Fruit fly (Drosophila melanogaster) whole organism, wandering third instar larva: ENCODE measurements around the gene hb.

Source experiments
- Abd-B ChIP-seq: fragments of >200 bp; optimal IDR thresholded peaks from 2 replicates; lab custom pipeline; 2017; ENCODE audit warnings: missing biosample characterization, missing genetic modification characterization
- Dfd ChIP-seq: fragments of >200 bp; optimal IDR thresholded peaks from 2 replicates; lab custom pipeline; 2017; ENCODE audit warnings: missing biosample characterization, missing genetic modification characterization
- Hr78 ChIP-seq: fragments of >200 bp; optimal IDR thresholded peaks from 2 replicates; lab custom pipeline; 2017; ENCODE audit warnings: missing biosample characterization, missing genetic modification characterization
- Jra ChIP-seq: sonication (Bioruptor generic); optimal IDR thresholded peaks from 2 replicates; lab custom pipeline; 2016; ENCODE audit warnings: missing biosample characterization, missing genetic modification characterization
- Rel ChIP-seq, 2 experiments: fragments of 200-800 bp; sonication (Bioruptor generic) in 1 of 2; optimal IDR thresholded peaks; 2 replicates in 1 of 2; 3 replicates in 1 of 2; lab custom pipeline; 2016 to 2019; ENCODE audit warnings: mild to moderate bottlenecking in 2 of 2, missing biosample characterization in 2 of 2, missing genetic modification characterization in 2 of 2, moderate library complexity in 1 of 2
- Vsx2 ChIP-seq: fragments of 200-300, 225-300 bp; sonication (Bioruptor generic); optimal IDR thresholded peaks from 2 replicates; lab custom pipeline; 2018; ENCODE audit warnings: missing biosample characterization, missing genetic modification characterization; ENCODE audit not compliant: partially characterized antibody
- br ChIP-seq: fragments of 200-800 bp; sonication (Bioruptor generic); optimal IDR thresholded peaks from 2 replicates; lab custom pipeline; 2016; ENCODE audit warnings: missing biosample characterization, missing genetic modification characterization
- dmrt93B ChIP-seq: fragments of 200-800 bp; sonication (Bioruptor generic); optimal IDR thresholded peaks from 2 replicates; lab custom pipeline; 2018; ENCODE audit warnings: missing biosample characterization, mild to moderate bottlenecking, missing genetic modification characterization
- h ChIP-seq: fragments of 200-800 bp; sonication (Bioruptor generic); optimal IDR thresholded peaks from 3 replicates; lab custom pipeline; 2016; ENCODE audit warnings: missing biosample characterization, mild to moderate bottlenecking, missing genetic modification characterization
- psq ChIP-seq: fragments of 200-800 bp; sonication (Bioruptor generic); optimal IDR thresholded peaks from 3 replicates; lab custom pipeline; 2017; ENCODE audit warnings: missing biosample characterization, mild to moderate bottlenecking, missing genetic modification characterization, moderate library complexity

dm6 chr3R:8716551-8716879 lies 18.9 kb upstream of the hb start:
- no peak for TF ChIP-seq h (GFP tag; lab: Kevin White, UChicago)
- TF ChIP-seq Jra (GFP tag; lab: Kevin White, UChicago), result no peak
- no peak for TF ChIP-seq Hr78 (GFP tag; lab: Kevin White, UChicago)
- TF ChIP-seq Abd-B (GFP tag; lab: Kevin White, UChicago), result no peak
- TF ChIP-seq psq (GFP tag; lab: Kevin White, UChicago), result no peak
- no peak for TF ChIP-seq br (GFP tag; lab: Kevin White, UChicago)
- no peak for TF ChIP-seq dmrt93B (GFP tag; lab: Kevin White, UChicago)
- TF ChIP-seq Vsx2 (GFP tag; lab: Kevin White, UChicago), result no peak
- no peak for TF ChIP-seq Rel (GFP tag; optimal IDR thresholded peaks at IDR 0.05; lab: Kevin White, UChicago)
- no peak for TF ChIP-seq Rel (tag; optimal IDR thresholded peaks at IDR 0.05; lab: Kevin White, UChicago)
- no peak for TF ChIP-seq Dfd (GFP tag; lab: Kevin White, UChicago)
